Worm (Caenorhabditis elegans): ENCODE results near the gene T14G8.3.

The T14G8.3 gene

ce11 chrX:12889837-12890449 lies 28.9 kb downstream of the T14G8.3 start (continued):
- TF ChIP-seq dsc-1 (tag; optimal IDR thresholded peaks at IDR 0.05) (peak; percentile 73), ama-1 (optimal IDR thresholded peaks at IDR 0.05) (no peak), ztf-11 (tag; optimal IDR thresholded peaks at IDR 0.05) (peak in 1 of 2 experiments; percentile 10)

- peak; percentile 1 for TF ChIP-seq ceh-8 (GFP tag; optimal IDR thresholded peaks at IDR 0.05)
- peak; percentile 5 for TF ChIP-seq rnt-1 (tag; optimal IDR thresholded peaks at IDR 0.05)
- no peak for TF ChIP-seq lsy-2 (tag; optimal IDR thresholded peaks at IDR 0.05)
- TF ChIP-seq swsn-7 (tag; optimal IDR thresholded peaks at IDR 0.05): peak; percentile 36
- peak; percentile 55 for TF ChIP-seq nhr-20 (tag; optimal IDR thresholded peaks at IDR 0.05)
- peak; percentile 65 for TF ChIP-seq nhr-71 (tag; optimal IDR thresholded peaks at IDR 0.05)
- TF ChIP-seq lin-14 (GFP tag; optimal IDR thresholded peaks at IDR 0.05): peak; percentile 70
- no peak for TF ChIP-seq unc-86 (tag; optimal IDR thresholded peaks at IDR 0.05)
- TF ChIP-seq mdl-1 (tag; optimal IDR thresholded peaks at IDR 0.05): peak in 1 of 2 experiments; percentile 13
- no peak for TF ChIP-seq fkh-4 (tag; optimal IDR thresholded peaks at IDR 0.05; ENCODE audit: borderline replicate concordance)
- peak in 1 of 3 experiments; percentile 44 for TF ChIP-seq ceh-82 (tag; optimal IDR thresholded peaks at IDR 0.05)
- TF ChIP-seq elt-3 (tag; optimal IDR thresholded peaks at IDR 0.05): peak in 2 of 6 experiments; percentile 39 to 47
- TF ChIP-seq blmp-1 (tag; optimal IDR thresholded peaks at IDR 0.05): peak; percentile 54
- no peak for TF ChIP-seq nhr-77 (tag; optimal IDR thresholded peaks at IDR 0.05)
- TF ChIP-seq vab-15 (tag; optimal IDR thresholded peaks at IDR 0.05): no peak
- peak; percentile 5 for TF ChIP-seq lir-3 (tag; optimal IDR thresholded peaks at IDR 0.05; ENCODE audit: poor library complexity)
- no peak for TF ChIP-seq pax-3 (tag; optimal IDR thresholded peaks at IDR 0.05)
- no peak for TF ChIP-seq jun-1 (tag; optimal IDR thresholded peaks at IDR 0.05)
- TF ChIP-seq dpl-1 (GFP tag; optimal IDR thresholded peaks at IDR 0.05): no peak
- peak; percentile 53 for TF ChIP-seq tbx-2 (tag; optimal IDR thresholded peaks at IDR 0.05)
- peak; percentile 60 for TF ChIP-seq nhr-47 (tag; optimal IDR thresholded peaks at IDR 0.05)
- peak; percentile 75 for TF ChIP-seq nhr-85 (tag)
- no peak for TF ChIP-seq mef-2 (tag; optimal IDR thresholded peaks at IDR 0.05)
- no peak for TF ChIP-seq unc-130 (tag; optimal IDR thresholded peaks at IDR 0.05)
- peak; percentile 51 for TF ChIP-seq fkh-8 (tag; optimal IDR thresholded peaks at IDR 0.05)
- no peak for TF ChIP-seq efl-1 (optimal IDR thresholded peaks at IDR 0.05)
- TF ChIP-seq efl-1 (GFP tag; optimal IDR thresholded peaks at IDR 0.05 in 1 of 2): peak in 1 of 2 experiments; percentile 43
- TF ChIP-seq dsc-1 (tag; optimal IDR thresholded peaks at IDR 0.05): peak; percentile 22
- TF ChIP-seq nhr-19 (GFP tag; conservative IDR thresholded peaks at IDR 0.05): peak; percentile 89
- TF ChIP-seq snu-23 (GFP tag; optimal IDR thresholded peaks at IDR 0.05): peak; percentile 66
These were observed 38.3 kb downstream of the T14G8.3 start for ce11 chrX:12899140-12899888.

ce11 chrX:12902057-12902652 lies 41.1 kb downstream of the T14G8.3 start:
- TF ChIP-seq ceh-82 (tag; optimal IDR thresholded peaks at IDR 0.05) (peak in 1 of 3 experiments; percentile 5), mep-1 (tag; optimal IDR thresholded peaks at IDR 0.05) (peak; percentile 16), dsc-1 (tag; optimal IDR thresholded peaks at IDR 0.05) (peak; percentile 9), lin-14 (GFP tag; optimal IDR thresholded peaks at IDR 0.05) (peak; percentile 51), lin-13 (GFP tag; optimal IDR thresholded peaks at IDR 0.05) (no peak), mab-9 (GFP tag; IDR thresholded peaks at IDR 0.05) (no peak)

Data from whole organism, L1 larva.